Worm (Caenorhabditis elegans) whole organism, L1 larva: ENCODE results near the gene C08B6.6.
A peak's percentile ranks its signal among the peaks of the same experiment; 100 is the strongest.

Source experiments
- blmp-1 ChIP-seq: fragments of 150-350 bp; optimal IDR thresholded peaks from 2 replicates; lab custom pipeline; 2014; ENCODE audit warnings: missing biosample characterization, missing genetic modification characterization
- ceh-82 ChIP-seq, 3 experiments: fragments of 150-350 bp in 1 of 3; sonication (generic microtip) in 2 of 3; optimal IDR thresholded peaks; 2 replicates each; lab custom pipeline; 2014 to 2017; ENCODE audit warnings: missing biosample characterization in 3 of 3, missing genetic modification characterization in 3 of 3
- ces-1 ChIP-seq: fragments of 150-350 bp; optimal IDR thresholded peaks from 2 replicates; lab custom pipeline; 2014; ENCODE audit warnings: missing biosample characterization, missing genetic modification reagents, missing genetic modification characterization
- dpl-1 ChIP-seq, 3 experiments: fragments of 150-350 bp in 2 of 3; sonication (generic microtip) in 1 of 3; optimal IDR thresholded peaks; 2 replicates each; lab custom pipeline; 2014 to 2017; ENCODE audit warnings: missing biosample characterization in 3 of 3, missing genetic modification characterization in 3 of 3, missing genetic modification reagents in 3 of 3
- elt-2 ChIP-seq: sonication (generic microtip); optimal IDR thresholded peaks from 2 replicates; lab custom pipeline; 2016; ENCODE audit warnings: missing genetic modification characterization, mild to moderate bottlenecking, inconsistent platforms, missing compliant biosample characterization, missing genetic modification reagents
- lin-13 ChIP-seq: fragments of 150-350 bp; optimal IDR thresholded peaks from 2 replicates; lab custom pipeline; 2014; ENCODE audit warnings: missing biosample characterization, missing genetic modification reagents, missing genetic modification characterization
- lin-15B ChIP-seq: fragments of 150-350 bp; sonication (generic microtip); optimal IDR thresholded peaks from 3 replicates; lab custom pipeline; 2014; ENCODE audit warnings: missing biosample characterization, missing genetic modification characterization
- lin-39 ChIP-seq: fragments of 150-350 bp; optimal IDR thresholded peaks from 2 replicates; lab custom pipeline; 2014; ENCODE audit warnings: missing biosample characterization, missing genetic modification reagents, missing genetic modification characterization
- nhr-12 ChIP-seq: sonication (generic microtip); optimal IDR thresholded peaks from 2 replicates; lab custom pipeline; 2017; ENCODE audit warnings: missing biosample characterization, missing genetic modification characterization
- nhr-237 ChIP-seq: fragments of 150-350 bp; optimal IDR thresholded peaks from 2 replicates; lab custom pipeline; 2014; ENCODE audit warnings: missing biosample characterization, missing genetic modification characterization
- nhr-47 ChIP-seq: sonication (generic microtip); optimal IDR thresholded peaks from 2 replicates; lab custom pipeline; 2016; ENCODE audit warnings: mild to moderate bottlenecking, missing genetic modification characterization, moderate library complexity, missing compliant biosample characterization
- unc-130 ChIP-seq: fragments of 150-350 bp; optimal IDR thresholded peaks from 2 replicates; lab custom pipeline; 2017; ENCODE audit warnings: missing biosample characterization, missing genetic modification characterization, inconsistent platforms
- unc-62 ChIP-seq: fragments of 150-350 bp; optimal IDR thresholded peaks from 2 replicates; lab custom pipeline; 2014; ENCODE audit warnings: missing biosample characterization, missing genetic modification reagents, missing genetic modification characterization
- zag-1 ChIP-seq: fragments of 150-350 bp; optimal IDR thresholded peaks from 2 replicates; lab custom pipeline; 2014; ENCODE audit warnings: missing biosample characterization, missing genetic modification characterization

DNA sequence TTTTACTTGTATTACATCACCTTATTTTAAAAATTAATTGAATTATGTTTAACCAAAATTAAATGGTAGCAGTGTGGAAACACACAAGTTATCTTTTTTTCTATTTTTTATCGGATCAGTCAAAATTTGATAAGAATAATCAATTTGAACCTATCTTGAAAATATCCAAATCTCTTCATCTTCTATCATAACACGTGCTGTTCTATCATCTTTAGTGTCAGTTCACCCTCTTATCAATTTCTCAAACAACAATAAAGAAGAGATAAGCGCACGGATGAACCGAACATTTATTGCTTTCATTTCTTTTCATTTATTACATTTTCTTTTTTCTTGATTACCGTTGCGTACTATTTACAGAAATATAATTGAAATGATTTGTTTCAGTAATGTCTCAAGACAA lies 36.3 kb upstream of the C08B6.6 start, which contains the start of gene R04B5.5:
- TF ChIP-seq nhr-47 (tag; lab: Kevin White, UChicago): no peak
- TF ChIP-seq lin-13: no peak
- no peak for TF ChIP-seq unc-130 (tag; lab: Kevin White, UChicago)
- no peak for TF ChIP-seq nhr-237
- TF ChIP-seq unc-62 (GFP tag; lab: Kevin White, UChicago): no peak
- TF ChIP-seq zag-1 (tag; lab: Kevin White, UChicago): no peak
- TF ChIP-seq ces-1 (GFP tag; lab: Kevin White, UChicago): no peak
- TF ChIP-seq lin-39 (tag; lab: Kevin White, UChicago): no peak
- no peak for TF ChIP-seq nhr-12 (tag; lab: Kevin White, UChicago)
- TF ChIP-seq dpl-1 (GFP tag; optimal IDR thresholded peaks at IDR 0.05; lab: Kevin White, UChicago): no peak
- no peak for TF ChIP-seq lin-15B (tag; lab: Kevin White, UChicago)
- peak; percentile 82 for TF ChIP-seq elt-2 (tag; lab: Kevin White, UChicago)
- peak; percentile 75 for TF ChIP-seq blmp-1 (tag; lab: Kevin White, UChicago)
- TF ChIP-seq ceh-82 (tag; optimal IDR thresholded peaks at IDR 0.05; lab: Kevin White, UChicago): no peak
